Fruit fly (Drosophila melanogaster) whole organism, larva: ENCODE measurements around the gene CG34409.

Experiments used
- noc ChIP-seq: fragments of 200-800 bp; sonication (Bioruptor generic); optimal IDR thresholded peaks from 3 replicates; lab custom pipeline; 2019; ENCODE audit warnings: missing biosample characterization, mild to moderate bottlenecking, missing genetic modification characterization, moderate library complexity

The CG34409 gene

DNA sequence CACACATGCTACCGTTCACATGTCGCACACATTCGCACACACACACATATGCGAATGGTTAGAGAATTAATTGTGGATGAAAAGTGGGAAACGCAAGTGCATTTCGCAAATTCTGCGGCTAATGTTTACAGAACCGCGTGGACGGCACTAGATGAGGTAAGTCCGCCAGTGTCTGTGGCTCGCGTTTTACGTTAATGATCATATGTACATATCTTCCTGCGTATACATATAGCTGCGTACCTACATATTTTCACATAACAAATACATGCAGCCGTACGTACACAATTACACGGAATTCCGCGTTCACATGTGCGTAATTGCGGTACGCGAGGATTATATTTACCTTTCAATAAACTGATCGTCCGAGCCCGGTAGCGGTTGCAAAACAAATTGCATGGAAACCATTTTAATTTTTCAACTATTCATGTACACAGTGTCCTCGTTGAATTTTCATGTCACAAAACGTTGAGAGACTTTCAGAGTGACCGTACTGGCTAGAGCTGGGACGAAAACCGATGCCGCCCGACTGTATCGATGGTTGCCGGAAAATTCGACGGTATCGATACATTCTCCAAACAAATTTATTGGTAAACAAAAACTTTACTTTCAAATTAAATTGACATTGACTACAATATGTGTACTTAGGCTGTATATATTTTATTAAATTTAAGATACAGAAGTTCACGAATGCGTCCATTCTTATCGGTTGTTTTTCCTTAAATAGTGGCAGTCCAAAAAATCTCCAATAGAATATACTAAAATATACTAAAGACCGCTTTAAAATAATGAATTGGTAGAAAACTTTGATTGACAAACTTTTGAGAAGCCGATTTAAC, 20.8 kb downstream of the CG34409 start, which contains the start of gene hyd:
TSS of gene hyd (minus strand) at position 495 of the 836 bp plus-strand sequence.
- TF ChIP-seq noc (tag; lab: Kevin White, UChicago), result no peak

DNA sequence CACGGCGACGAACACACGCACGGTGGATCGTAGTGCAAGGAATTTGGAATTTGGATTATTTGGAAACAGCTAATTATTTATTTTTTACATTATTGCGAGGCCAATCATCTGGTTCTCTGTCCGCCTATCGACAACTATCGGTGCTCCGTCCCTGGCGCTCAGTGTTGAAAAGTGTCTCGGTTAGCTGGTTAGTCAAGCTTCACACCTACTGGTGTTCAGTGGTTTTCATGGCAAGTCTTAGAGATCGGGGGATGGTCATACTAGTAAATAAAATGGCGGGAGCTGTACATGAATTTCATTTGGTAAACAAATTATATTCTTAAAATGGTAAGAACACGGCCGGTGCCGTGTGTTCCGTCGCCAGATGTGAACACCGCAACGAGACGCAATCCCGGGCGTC, 35.3 kb downstream of the CG34409 start, which contains the start of the genes trbd and dmt:
TSS of gene trbd (minus strand) at position 152 of the 400 bp plus-strand sequence.
TSS of gene dmt (plus strand) at position 257 of the 400 bp plus-strand sequence.
- no peak for TF ChIP-seq noc (tag; lab: Kevin White, UChicago)

DNA sequence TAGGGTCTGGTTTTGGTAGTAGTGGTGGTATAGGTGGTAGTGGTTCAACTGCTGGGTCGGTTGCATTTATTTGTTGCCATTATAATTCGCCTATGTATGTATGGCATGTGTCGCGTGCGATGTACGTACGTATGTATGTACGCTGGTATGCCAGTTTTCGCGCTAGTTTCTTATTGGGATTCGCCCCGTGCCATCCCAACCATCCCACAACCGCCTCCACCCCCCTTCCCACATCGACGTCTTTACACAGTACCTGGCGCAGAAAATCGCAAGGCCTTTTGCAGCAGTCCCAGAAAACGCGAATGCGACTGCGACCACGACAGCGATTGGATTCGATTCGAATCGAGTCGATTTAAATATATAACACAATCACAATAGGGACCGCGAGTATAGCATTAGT, 35.9 kb downstream of the CG34409 start:
- TF ChIP-seq noc (tag; lab: Kevin White, UChicago), result no peak

DNA sequence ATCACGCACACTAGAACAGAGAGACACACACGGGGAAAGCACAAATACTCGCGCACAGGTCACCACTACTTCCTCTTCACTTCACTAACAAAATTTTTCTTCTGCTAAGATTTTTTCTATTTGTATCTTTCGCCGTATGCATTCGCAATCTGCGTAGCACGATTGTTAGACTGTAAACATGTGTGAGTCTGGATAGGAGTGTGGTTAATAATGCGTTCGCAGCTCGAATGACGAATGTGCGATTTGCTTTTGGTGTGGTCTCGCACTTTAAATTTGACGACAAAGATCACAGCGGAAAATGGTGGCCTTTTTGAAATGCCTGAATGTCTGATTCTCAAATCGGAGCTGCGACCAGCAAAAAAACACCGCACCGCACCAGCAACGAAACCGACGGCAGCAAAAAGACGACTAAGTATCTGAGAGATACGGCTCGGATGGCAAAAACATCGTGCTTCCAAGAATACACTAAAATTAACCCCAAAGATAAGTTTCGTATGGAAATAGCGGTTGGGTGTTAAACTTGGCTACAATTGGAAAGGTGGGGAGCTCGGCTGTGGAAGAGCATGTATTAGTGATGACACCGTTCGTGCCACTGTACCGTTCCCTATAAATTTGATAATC, 41.0 kb downstream of the CG34409 start, which contains the start of gene Unc-115a:
TSS of gene Unc-115a (minus strand) at position 410 of the 621 bp plus-strand sequence.
- peak; percentile 46 for TF ChIP-seq noc (tag; lab: Kevin White, UChicago)

DNA sequence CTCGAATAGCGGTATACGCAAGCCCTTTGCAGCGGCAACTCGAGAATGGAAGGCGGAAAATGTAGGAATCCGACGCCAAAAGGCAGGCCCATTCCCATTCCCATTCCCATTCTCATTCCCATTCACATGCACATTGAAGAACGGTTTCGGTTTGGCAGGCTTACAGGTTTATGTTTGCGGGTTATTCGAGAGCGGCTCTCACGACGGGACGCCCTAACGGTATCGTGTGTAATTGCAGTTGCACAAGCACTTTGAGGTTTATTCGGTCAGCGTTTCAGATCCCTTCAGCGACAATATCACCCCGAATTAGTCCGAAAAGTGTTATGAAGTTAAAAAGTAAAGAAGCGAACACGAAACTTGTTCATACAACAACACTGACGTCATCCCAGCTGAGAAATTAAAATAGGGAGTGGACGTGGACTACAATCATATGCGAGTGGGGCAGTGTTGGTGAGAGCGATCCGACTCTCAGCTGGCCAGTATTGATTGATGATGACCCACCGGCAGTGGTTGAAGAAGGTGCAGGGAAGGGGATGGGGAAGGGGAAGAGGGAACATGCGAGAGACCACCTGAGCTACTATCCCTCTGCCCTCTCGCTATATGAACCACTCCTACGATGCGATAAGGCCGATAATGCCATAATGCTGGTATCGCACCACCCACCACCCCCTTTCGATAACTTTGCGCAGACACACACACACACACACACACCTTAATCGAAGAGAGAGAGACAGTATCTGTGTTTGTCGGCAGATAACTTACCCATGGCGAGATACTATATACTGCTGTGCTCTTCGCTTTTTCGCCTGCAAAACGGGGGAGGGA, 41.8 kb downstream of the CG34409 start:
- TF ChIP-seq noc (tag; lab: Kevin White, UChicago), result peak; percentile 47

DNA sequence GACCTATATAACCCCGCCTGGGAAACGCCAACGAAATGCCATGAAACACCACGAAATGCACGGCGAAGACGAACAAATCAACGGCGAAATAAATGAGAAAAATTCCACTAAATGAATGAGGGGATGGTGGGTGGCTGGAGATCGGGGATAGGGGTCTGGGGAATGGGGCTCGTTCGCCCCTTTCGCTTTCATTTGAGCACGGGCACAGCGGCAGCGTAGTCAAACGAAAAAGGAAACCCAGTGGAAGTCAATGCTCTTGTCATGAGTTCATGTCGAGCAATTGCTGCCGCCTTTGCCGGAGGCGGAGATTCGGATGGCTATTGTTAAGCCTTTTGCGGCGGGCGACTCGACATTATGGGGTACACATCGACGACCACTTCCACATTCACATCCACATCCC, 42.9 kb downstream of the CG34409 start:
- no peak for TF ChIP-seq noc (tag; lab: Kevin White, UChicago)

DNA sequence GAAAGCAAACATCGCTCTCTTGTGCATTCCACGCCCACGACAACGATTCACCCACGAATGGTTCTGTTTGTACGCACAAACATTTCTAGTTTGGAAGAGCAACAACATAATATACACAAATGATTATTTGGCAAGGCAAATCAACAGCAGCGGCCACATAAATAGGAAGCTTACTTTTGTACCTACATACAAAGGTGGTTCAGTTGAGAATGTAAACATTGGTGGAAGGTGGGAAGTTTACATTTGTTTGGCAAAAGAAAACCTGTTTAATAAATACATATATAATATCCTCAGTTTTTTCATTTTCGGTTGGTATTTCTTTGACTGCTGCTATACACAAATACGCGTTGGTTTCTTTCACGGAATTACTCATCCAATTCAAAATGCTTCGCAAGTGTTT, 43.6 kb downstream of the CG34409 start:
- TF ChIP-seq noc (tag; lab: Kevin White, UChicago), result peak; percentile 91

DNA sequence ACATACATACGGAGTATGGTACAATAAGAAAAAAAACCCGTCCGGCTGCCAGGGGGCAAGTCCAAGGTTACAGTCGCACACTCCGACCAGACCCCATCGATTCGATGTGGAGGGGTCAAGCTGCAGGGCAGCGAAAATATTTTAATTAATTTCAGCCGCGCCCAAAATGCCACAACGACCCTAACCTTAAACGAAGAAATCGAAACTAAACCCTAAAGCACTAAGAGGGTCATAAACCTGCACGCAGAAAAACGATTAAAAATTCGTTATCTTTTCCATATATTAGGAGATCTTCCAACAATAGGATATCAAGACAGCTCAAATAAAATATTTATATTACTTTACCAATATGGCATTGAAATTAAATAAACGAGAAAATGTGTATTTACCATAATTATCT, 44.3 kb downstream of the CG34409 start:
- TF ChIP-seq noc (tag; lab: Kevin White, UChicago), result no peak

DNA sequence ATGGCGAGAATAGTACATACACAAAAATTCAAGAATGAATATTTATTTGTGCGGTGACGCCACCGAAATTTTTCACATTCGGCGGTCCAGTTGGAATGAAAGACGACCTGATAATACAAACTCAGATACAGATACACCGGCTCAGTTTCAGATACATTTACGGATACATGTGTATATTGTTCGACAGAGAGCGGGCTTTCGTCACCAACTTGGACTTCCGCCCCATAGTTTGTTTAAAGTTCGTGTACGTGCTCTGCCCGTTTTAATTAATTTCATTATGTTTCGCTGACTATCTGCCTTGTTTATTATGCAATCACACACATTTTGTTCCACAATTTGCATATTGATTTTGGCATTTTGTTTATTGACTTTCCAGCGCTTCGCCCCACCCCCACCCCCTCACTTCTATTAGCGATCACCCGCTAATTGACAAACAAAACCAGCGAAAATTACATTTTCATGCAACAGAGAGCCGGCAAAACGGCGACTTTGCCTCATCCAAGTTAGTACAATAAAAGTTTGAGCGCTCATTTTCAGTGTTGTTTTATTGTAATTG, 44.9 kb downstream of the CG34409 start:
- no peak for TF ChIP-seq noc (tag; lab: Kevin White, UChicago)

DNA sequence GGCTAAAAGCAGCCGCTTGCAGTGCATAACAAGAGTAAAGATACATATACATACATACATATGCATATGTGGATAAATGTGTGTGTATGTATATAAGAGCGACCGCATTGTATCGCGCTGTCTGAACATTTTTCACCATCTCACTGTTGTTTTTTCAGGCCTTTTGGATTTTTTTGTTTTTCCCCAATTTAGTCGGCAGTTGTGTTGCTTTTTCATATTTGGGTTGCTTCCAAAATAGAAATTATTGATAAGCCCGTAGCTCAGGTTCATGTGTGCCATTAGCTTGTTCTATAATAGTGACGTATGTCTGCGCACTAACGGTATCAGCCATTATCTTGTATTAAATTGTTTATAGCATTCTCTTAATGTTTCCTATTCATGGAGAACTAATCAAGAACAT, 45.7 kb downstream of the CG34409 start:
- peak; percentile 12 for TF ChIP-seq noc (tag; lab: Kevin White, UChicago)

DNA sequence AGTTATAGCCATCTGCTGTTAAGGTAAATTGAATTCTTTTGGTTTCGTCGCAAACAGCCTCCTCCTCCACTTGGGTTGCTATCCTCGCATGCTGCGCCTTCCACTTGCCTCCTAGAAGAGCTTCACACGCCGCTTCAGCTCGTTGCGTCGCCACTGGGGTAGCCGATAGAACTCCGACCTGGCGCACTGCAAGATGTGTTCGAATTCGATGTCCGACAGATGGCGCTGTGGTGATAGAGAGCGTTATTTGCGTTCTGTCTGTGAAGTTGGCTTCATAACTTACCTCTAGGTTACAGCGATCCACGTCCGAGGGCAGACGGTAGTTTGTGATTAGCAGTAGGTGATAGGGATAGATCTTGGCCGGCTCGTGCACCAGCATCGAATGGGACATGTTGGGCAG, 51.2 kb downstream of the CG34409 start:
- TF ChIP-seq noc (tag; lab: Kevin White, UChicago), result no peak
